Fruit fly (Drosophila melanogaster) whole organism, prepupa: ENCODE measurements around the gene bur.

ENCODE experiments used
- CG10631 ChIP-seq: fragments of 200-800 bp; sonication (Bioruptor generic); optimal IDR thresholded peaks from 2 replicates; lab custom pipeline; 2016; ENCODE audit warnings: missing biosample characterization, missing genetic modification characterization
- CG15336 ChIP-seq: fragments of 200-800 bp; sonication (Bioruptor generic); IDR thresholded peaks from 2 replicates; pipeline ENCODE4 v1.3.6; 2022; ENCODE audit warnings: missing biosample characterization, missing genetic modification characterization
- CG1621 ChIP-seq: fragments of 200-800 bp; sonication (Bioruptor generic); optimal IDR thresholded peaks from 3 replicates; lab custom pipeline; 2018; ENCODE audit warnings: missing biosample characterization, mild to moderate bottlenecking, missing genetic modification characterization
- Sox15 ChIP-seq: fragments of 200-800 bp; sonication (Bioruptor generic); optimal IDR thresholded peaks from 3 replicates; lab custom pipeline; 2016; ENCODE audit warnings: missing biosample characterization, missing genetic modification characterization
- fd59A ChIP-seq: fragments of 200-800 bp; sonication (Bioruptor generic); optimal IDR thresholded peaks from 2 replicates; lab custom pipeline; 2017; ENCODE audit warnings: missing biosample characterization, mild to moderate bottlenecking, missing genetic modification characterization, missing genetic modification reagents
- pdm3 ChIP-seq: fragments of 200-800 bp; sonication (Bioruptor generic); optimal IDR thresholded peaks from 3 replicates; lab custom pipeline; 2016; ENCODE audit warnings: missing biosample characterization, missing genetic modification characterization
- topi ChIP-seq: fragments of 200-800 bp; sonication (Bioruptor generic); optimal IDR thresholded peaks from 3 replicates; lab custom pipeline; 2016; ENCODE audit warnings: missing biosample characterization, missing genetic modification characterization

DNA sequence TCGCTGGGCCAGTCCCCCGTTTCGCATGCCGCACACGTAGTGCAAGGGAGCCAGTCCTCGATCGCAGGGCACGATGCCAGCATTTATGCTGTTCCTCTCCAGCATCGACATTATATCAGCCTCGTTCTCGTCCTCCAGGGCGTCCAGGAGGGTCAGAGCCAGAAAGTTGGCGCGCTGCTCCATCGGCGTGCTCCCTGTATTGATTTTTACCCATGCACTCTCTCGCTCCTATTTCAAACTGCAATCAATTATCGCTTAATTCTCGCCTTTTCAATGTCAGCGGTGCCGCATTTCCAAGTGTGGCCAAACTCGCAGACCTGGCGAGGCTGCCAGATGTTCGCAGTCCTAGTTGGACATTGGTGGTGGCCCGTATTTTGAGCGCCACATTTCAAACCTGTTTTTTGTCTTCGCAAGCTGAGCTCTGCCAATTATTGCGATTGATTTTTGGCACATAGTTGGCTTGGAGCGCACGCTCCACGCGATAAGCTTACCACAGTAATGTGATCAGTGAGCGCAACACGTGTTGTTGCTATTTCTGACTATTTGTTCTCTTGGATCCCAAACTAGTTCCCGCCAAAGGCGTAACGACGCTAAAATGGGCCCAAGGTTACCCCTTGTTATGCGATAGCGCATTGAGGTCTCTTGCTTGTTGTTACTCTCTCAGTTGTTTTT is 38.9 kb upstream of the bur start, which contains the start of gene CG8679:
- TF ChIP-seq pdm3 (GFP tag; lab: Kevin White, UChicago) (no peak), CG15336 (no peak), fd59A (GFP tag; lab: Kevin White, UChicago) (no peak), topi (no peak), CG1621 (tag; lab: Kevin White, UChicago) (peak; percentile 52), Sox15 (GFP tag; lab: Kevin White, UChicago) (no peak), CG10631 (GFP tag; lab: Kevin White, UChicago) (no peak)
